Worm (Caenorhabditis elegans) whole organism, L1 larva: Measurements from ENCODE around the gene sups-1.

Experiments
- ama-1 ChIP-seq: fragments of 150-350 bp; optimal IDR thresholded peaks from 2 replicates; lab custom pipeline; 2014
- dpl-1 ChIP-seq, 3 experiments: fragments of 150-350 bp in 2 of 3; sonication (generic microtip) in 1 of 3; optimal IDR thresholded peaks; 2 replicates each; lab custom pipeline; 2014 to 2017; ENCODE audit warnings: missing biosample characterization in 3 of 3, missing genetic modification characterization in 3 of 3, missing genetic modification reagents in 3 of 3
- efl-1 ChIP-seq, 4 experiments: fragments of 150-350 bp; optimal IDR thresholded peaks in 3 of 4; peaks in 1 of 4; 1 replicate in 1 of 4; 2 replicates in 3 of 4; lab custom pipeline; 2014; ENCODE audit warnings: missing biosample characterization in 2 of 4, missing genetic modification characterization in 2 of 4, missing genetic modification reagents in 2 of 4
- hpl-2 ChIP-seq: fragments of 150-350 bp; optimal IDR thresholded peaks from 2 replicates; lab custom pipeline; 2014; ENCODE audit warnings: missing biosample characterization, missing genetic modification reagents, missing genetic modification characterization
- lin-39 ChIP-seq: fragments of 150-350 bp; optimal IDR thresholded peaks from 2 replicates; lab custom pipeline; 2014; ENCODE audit warnings: missing biosample characterization, missing genetic modification reagents, missing genetic modification characterization
- mab-9 ChIP-seq: fragments of 200-800 bp; sonication (Bioruptor generic); IDR thresholded peaks from 2 replicates; pipeline ENCODE4 v1.3.6; 2022; ENCODE audit warnings: missing genetic modification reagents, missing genetic modification characterization, missing compliant biosample characterization
- mdl-1 ChIP-seq, 2 experiments: fragments of 150-350 bp; optimal IDR thresholded peaks; 2 replicates each; lab custom pipeline; 2014 to 2017; ENCODE audit warnings: missing biosample characterization in 2 of 2, missing genetic modification characterization in 2 of 2, inconsistent platforms in 1 of 2
- nhr-12 ChIP-seq: sonication (generic microtip); optimal IDR thresholded peaks from 2 replicates; lab custom pipeline; 2017; ENCODE audit warnings: missing biosample characterization, missing genetic modification characterization
- nhr-77 ChIP-seq: fragments of 150-350 bp; optimal IDR thresholded peaks from 2 replicates; lab custom pipeline; 2014; ENCODE audit warnings: missing biosample characterization, missing genetic modification characterization
- pqm-1 ChIP-seq: sonication (generic microtip); optimal IDR thresholded peaks from 3 replicates; lab custom pipeline; 2017; ENCODE audit warnings: missing biosample characterization, missing genetic modification characterization

DNA sequence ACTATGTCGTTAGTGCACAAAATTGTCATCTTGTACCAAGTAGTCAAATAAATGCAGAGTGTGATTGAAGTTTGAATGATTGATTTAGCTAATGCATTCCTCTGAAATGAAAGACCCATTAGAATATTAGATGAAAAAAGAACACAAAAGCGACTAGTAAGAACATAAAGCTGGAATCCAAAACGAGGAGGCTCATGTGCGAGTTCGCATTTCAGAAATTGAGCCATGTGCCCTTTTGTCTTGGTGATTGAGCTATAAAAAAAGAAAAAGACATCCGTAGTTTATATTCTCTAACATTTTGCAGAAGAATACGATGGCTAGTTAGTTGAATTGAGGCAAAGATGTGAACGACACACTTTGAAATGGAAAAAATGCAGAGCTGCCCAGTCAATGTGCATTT, 2.5 kb upstream of the sups-1 start, which contains the start of gene F22F4.4:
- TF ChIP-seq nhr-12, result no peak
- TF ChIP-seq hpl-2 (GFP tag; lab: Kevin White, UChicago), result no peak
- no peak for TF ChIP-seq lin-39 (tag; lab: Kevin White, UChicago)
- TF ChIP-seq dpl-1 (GFP tag; optimal IDR thresholded peaks at IDR 0.05; lab: Kevin White, UChicago), result no peak
- no peak for TF ChIP-seq mdl-1 (tag; optimal IDR thresholded peaks at IDR 0.05; lab: Kevin White, UChicago)
- no peak for TF ChIP-seq nhr-77 (tag; lab: Kevin White, UChicago)
- no peak for TF ChIP-seq efl-1 (optimal IDR thresholded peaks at IDR 0.05; lab: Kevin White, UChicago)
- no peak for TF ChIP-seq efl-1 (GFP tag; optimal IDR thresholded peaks at IDR 0.05 in 1 of 2; lab: Kevin White, UChicago)
- TF ChIP-seq ama-1 (lab: Kevin White, UChicago), result no peak
- TF ChIP-seq mab-9, result no peak
- no peak for TF ChIP-seq pqm-1
